Fruit fly (Drosophila melanogaster) whole organism, embryonic: ENCODE data around the gene enc.

Experiments
- Adf1 ChIP-seq: fragments of 200-800 bp; sonication (Bioruptor generic); IDR thresholded peaks from 2 replicates; pipeline ENCODE4 v1.3.6; 2022; ENCODE audit warnings: missing biosample characterization, missing genetic modification characterization
- CG10462 ChIP-seq: fragments of 200-800 bp; sonication (Bioruptor generic); optimal IDR thresholded peaks from 2 replicates; lab custom pipeline; 2016; ENCODE audit warnings: missing biosample characterization, missing genetic modification characterization
- CG10565 ChIP-seq: fragments of 200-800 bp; sonication (Bioruptor generic); optimal IDR thresholded peaks from 3 replicates; lab custom pipeline; 2016; ENCODE audit warnings: missing biosample characterization, mild to moderate bottlenecking, missing genetic modification characterization
- CG11093 ChIP-seq: fragments of 200-800 bp; sonication (Bioruptor generic); IDR thresholded peaks from 3 replicates; pipeline ENCODE4 v1.3.6; 2022; ENCODE audit warnings: missing biosample characterization, missing genetic modification characterization
- CG12659 ChIP-seq: fragments of 200-800 bp; sonication (Bioruptor generic); optimal IDR thresholded peaks from 3 replicates; lab custom pipeline; 2017; ENCODE audit warnings: mild to moderate bottlenecking, missing biosample characterization, missing genetic modification reagents, missing genetic modification characterization
- CG13123 ChIP-seq: fragments of 200-800 bp; sonication (Bioruptor generic); optimal IDR thresholded peaks from 2 replicates; lab custom pipeline; 2016; ENCODE audit warnings: missing biosample characterization, missing genetic modification characterization
- CG13287 ChIP-seq: fragments of 200-800 bp; sonication (Bioruptor generic); IDR thresholded peaks from 2 replicates; pipeline ENCODE4 v1.3.6; 2022; ENCODE audit warnings: missing biosample characterization, missing genetic modification characterization; ENCODE audit not compliant: partially characterized antibody
- CG14441 ChIP-seq: fragments of 200-800 bp; sonication (Bioruptor generic); IDR thresholded peaks from 2 replicates; pipeline ENCODE4 v1.3.6; 2022; ENCODE audit warnings: missing biosample characterization, missing genetic modification characterization
- CG16779 ChIP-seq: fragments of 200-800 bp; sonication (Bioruptor generic); IDR thresholded peaks from 2 replicates; pipeline ENCODE4 v1.3.6; 2022; ENCODE audit warnings: missing biosample characterization, missing genetic modification characterization
- CG18599 ChIP-seq: fragments of 200-800 bp; sonication (Bioruptor generic); optimal IDR thresholded peaks from 3 replicates; lab custom pipeline; 2017; ENCODE audit warnings: missing biosample characterization, missing genetic modification characterization, mild to moderate bottlenecking, moderate library complexity, missing genetic modification reagents
- CG18619 ChIP-seq: fragments of 200-800 bp; sonication (Bioruptor generic); optimal IDR thresholded peaks from 3 replicates; lab custom pipeline; 2017; ENCODE audit warnings: missing biosample characterization, mild to moderate bottlenecking, missing genetic modification characterization
- CG2202 ChIP-seq: fragments of 200-800 bp; sonication (Bioruptor generic); optimal IDR thresholded peaks from 2 replicates; lab custom pipeline; 2018; ENCODE audit warnings: missing biosample characterization, mild to moderate bottlenecking, missing genetic modification characterization
- CG31388 ChIP-seq: fragments of 200-800 bp; sonication (Bioruptor generic); optimal IDR thresholded peaks from 2 replicates; lab custom pipeline; 2016; ENCODE audit warnings: missing biosample characterization, missing genetic modification characterization
- CG32532 ChIP-seq: fragments of 200-800 bp; sonication (Bioruptor generic); IDR thresholded peaks from 2 replicates; pipeline ENCODE4 v1.3.6; 2022; ENCODE audit warnings: missing biosample characterization, missing genetic modification characterization
- CG3407 ChIP-seq: fragments of 200-800 bp; sonication (Bioruptor generic); optimal IDR thresholded peaks from 2 replicates; lab custom pipeline; 2018; ENCODE audit warnings: missing biosample characterization, mild to moderate bottlenecking, missing genetic modification characterization
- CG34224 ChIP-seq: fragments of 200-800 bp; sonication (Bioruptor generic); IDR thresholded peaks from 3 replicates; pipeline ENCODE4 v1.3.6; 2022; ENCODE audit warnings: missing biosample characterization, missing genetic modification characterization; ENCODE audit not compliant: partially characterized antibody
- CG4854 ChIP-seq: fragments of 200-800 bp; sonication (Bioruptor generic); optimal IDR thresholded peaks from 2 replicates; lab custom pipeline; 2016; ENCODE audit warnings: missing biosample characterization, missing genetic modification characterization, inconsistent platforms
- CG7556 ChIP-seq: fragments of 200-800 bp; sonication (Bioruptor generic); optimal IDR thresholded peaks from 2 replicates; lab custom pipeline; 2017; ENCODE audit warnings: missing biosample characterization, mild to moderate bottlenecking, missing genetic modification characterization
- CG7786 ChIP-seq: fragments of 200-800 bp; sonication (Bioruptor generic); optimal IDR thresholded peaks from 2 replicates; lab custom pipeline; 2016; ENCODE audit warnings: missing biosample characterization, missing genetic modification characterization
- CoRest ChIP-seq: fragments of 200-800 bp; sonication (Bioruptor generic); optimal IDR thresholded peaks from 3 replicates; lab custom pipeline; 2018; ENCODE audit warnings: missing biosample characterization, mild to moderate bottlenecking, missing genetic modification characterization, moderate library complexity
- D19A ChIP-seq: fragments of 200-800 bp; optimal IDR thresholded peaks from 3 replicates; lab custom pipeline; 2019; ENCODE audit warnings: missing biosample characterization, mild to moderate bottlenecking, missing genetic modification characterization, moderate library complexity
- Dad ChIP-seq: fragments of 200-800 bp; sonication (Bioruptor generic); optimal IDR thresholded peaks from 3 replicates; lab custom pipeline; 2016; ENCODE audit warnings: missing biosample characterization, missing genetic modification characterization
- Dfd ChIP-seq, 2 experiments: fragments of >200 bp; optimal IDR thresholded peaks; 2 replicates each; lab custom pipeline; 2017; ENCODE audit warnings: missing biosample characterization in 2 of 2, missing genetic modification characterization in 2 of 2
- Dll ChIP-seq: fragments of 200-800 bp; sonication (Bioruptor generic); IDR thresholded peaks from 4 replicates; pipeline ENCODE4 v1.3.6; 2022; ENCODE audit warnings: missing biosample characterization, missing genetic modification characterization; ENCODE audit not compliant: partially characterized antibody
- Drgx ChIP-seq: fragments of 200-800 bp; sonication (Bioruptor generic); IDR thresholded peaks from 2 replicates; pipeline ENCODE4 v1.3.6; 2022; ENCODE audit warnings: missing biosample characterization, missing genetic modification characterization
- E2f2 ChIP-seq: fragments of 200-800 bp; sonication (Bioruptor generic); IDR thresholded peaks from 2 replicates; pipeline ENCODE4 v1.3.6; 2022; ENCODE audit warnings: missing biosample characterization, missing genetic modification characterization
- Hmx ChIP-seq: fragments of 200-800 bp; sonication (Bioruptor generic); optimal IDR thresholded peaks from 2 replicates; lab custom pipeline; 2016; ENCODE audit warnings: missing biosample characterization, missing genetic modification characterization
- Lpt ChIP-seq: fragments of >200 bp; optimal IDR thresholded peaks from 2 replicates; lab custom pipeline; 2018; ENCODE audit warnings: missing biosample characterization, missing genetic modification characterization
- MESR4 ChIP-seq: fragments of 200-800 bp; sonication (Bioruptor generic); optimal IDR thresholded peaks from 2 replicates; lab custom pipeline; 2018; ENCODE audit warnings: missing biosample characterization, mild to moderate bottlenecking, missing genetic modification characterization, moderate library complexity
- NC2β ChIP-seq: fragments of 200-800 bp; sonication (Bioruptor generic); optimal IDR thresholded peaks from 2 replicates; lab custom pipeline; 2016; ENCODE audit warnings: missing biosample characterization, missing genetic modification characterization
- Optix ChIP-seq: fragments of 200-800 bp; sonication (Bioruptor generic); IDR thresholded peaks from 3 replicates; pipeline ENCODE4 v1.3.6; 2022; ENCODE audit warnings: missing biosample characterization, missing genetic modification characterization
- Tbp ChIP-seq: fragments of >200 bp; optimal IDR thresholded peaks from 2 replicates; lab custom pipeline; 2018; ENCODE audit warnings: missing biosample characterization, missing genetic modification characterization
- abd-A ChIP-seq: fragments of 200-800 bp; sonication (Bioruptor generic); optimal IDR thresholded peaks from 3 replicates; lab custom pipeline; 2019; ENCODE audit warnings: missing biosample characterization, mild to moderate bottlenecking, missing genetic modification characterization, moderate library complexity
- ac ChIP-seq: fragments of 200-800 bp; sonication (Bioruptor generic); optimal IDR thresholded peaks from 3 replicates; lab custom pipeline; 2017; ENCODE audit warnings: missing biosample characterization, mild to moderate bottlenecking, missing genetic modification characterization
- bowl ChIP-seq: fragments of 200-800 bp; sonication (Bioruptor generic); IDR thresholded peaks from 2 replicates; pipeline ENCODE4 v1.3.6; 2022; ENCODE audit warnings: missing biosample characterization, missing genetic modification characterization
- en ChIP-seq: fragments of 200-800 bp; sonication (Bioruptor generic); optimal IDR thresholded peaks from 2 replicates; lab custom pipeline; 2016; ENCODE audit warnings: missing biosample characterization, missing genetic modification characterization
- fd3F ChIP-seq: fragments of 200-800 bp; sonication (Bioruptor generic); optimal IDR thresholded peaks from 2 replicates; lab custom pipeline; 2018; ENCODE audit warnings: missing biosample characterization, mild to moderate bottlenecking, missing genetic modification characterization, moderate library complexity
- gsb-n ChIP-seq: fragments of 200-800 bp; sonication (Bioruptor generic); optimal IDR thresholded peaks from 3 replicates; lab custom pipeline; 2018; ENCODE audit warnings: missing biosample characterization, mild to moderate bottlenecking, missing genetic modification characterization
- lbe ChIP-seq: fragments of 200-800 bp; sonication (Bioruptor generic); optimal IDR thresholded peaks from 2 replicates; lab custom pipeline; 2016; ENCODE audit warnings: missing biosample characterization, mild to moderate bottlenecking, missing genetic modification characterization
- maf-S ChIP-seq: fragments of 200-800 bp; sonication (Bioruptor generic); optimal IDR thresholded peaks from 2 replicates; lab custom pipeline; 2016; ENCODE audit warnings: missing biosample characterization, missing genetic modification characterization
- nau ChIP-seq: fragments of 200-800 bp; sonication (Bioruptor generic); optimal IDR thresholded peaks from 3 replicates; lab custom pipeline; 2017; ENCODE audit warnings: missing biosample characterization, mild to moderate bottlenecking, missing genetic modification characterization, missing genetic modification reagents
- org-1 ChIP-seq: fragments of 200-800 bp; sonication (Bioruptor generic); optimal IDR thresholded peaks from 2 replicates; lab custom pipeline; 2017; ENCODE audit warnings: missing biosample characterization, missing genetic modification characterization
- otp ChIP-seq: fragments of 200-800 bp; sonication (Bioruptor generic); IDR thresholded peaks from 3 replicates; pipeline ENCODE4, ENCODE4 v1.3.6; 2022; ENCODE audit warnings: missing biosample characterization, missing genetic modification characterization
- phol ChIP-seq: fragments of 200-800 bp; sonication (Bioruptor generic); optimal IDR thresholded peaks from 3 replicates; lab custom pipeline; 2018; ENCODE audit warnings: missing biosample characterization, mild to moderate bottlenecking, missing genetic modification characterization, moderate library complexity
- run ChIP-seq: fragments of 200-800 bp; sonication (Bioruptor generic); optimal IDR thresholded peaks from 3 replicates; lab custom pipeline; 2018; ENCODE audit warnings: missing biosample characterization, mild to moderate bottlenecking, missing genetic modification characterization
- seq ChIP-seq: fragments of 200-800 bp; sonication (Bioruptor generic); IDR thresholded peaks from 2 replicates; pipeline ENCODE4 v1.3.6; 2022; ENCODE audit warnings: missing biosample characterization, missing genetic modification characterization
- tio ChIP-seq: fragments of 200-800 bp; sonication (Bioruptor generic); optimal IDR thresholded peaks from 2 replicates; lab custom pipeline; 2017; ENCODE audit warnings: missing biosample characterization, missing genetic modification characterization, inconsistent platforms
- trh ChIP-seq: fragments of 200-800 bp; sonication (Bioruptor generic); optimal IDR thresholded peaks from 2 replicates; lab custom pipeline; 2016; ENCODE audit warnings: missing biosample characterization, missing genetic modification characterization
- vfl ChIP-seq: fragments of 200-800 bp; sonication (Bioruptor generic); optimal IDR thresholded peaks from 2 replicates; lab custom pipeline; 2016; ENCODE audit warnings: missing biosample characterization, missing genetic modification characterization
- yki ChIP-seq: fragments of >200 bp; optimal IDR thresholded peaks from 3 replicates; lab custom pipeline; 2018
- zf30C ChIP-seq: fragments of 200-800 bp; sonication (Bioruptor generic); optimal IDR thresholded peaks from 3 replicates; lab custom pipeline; 2018; ENCODE audit warnings: missing biosample characterization, mild to moderate bottlenecking, missing genetic modification characterization

The enc gene

DNA sequence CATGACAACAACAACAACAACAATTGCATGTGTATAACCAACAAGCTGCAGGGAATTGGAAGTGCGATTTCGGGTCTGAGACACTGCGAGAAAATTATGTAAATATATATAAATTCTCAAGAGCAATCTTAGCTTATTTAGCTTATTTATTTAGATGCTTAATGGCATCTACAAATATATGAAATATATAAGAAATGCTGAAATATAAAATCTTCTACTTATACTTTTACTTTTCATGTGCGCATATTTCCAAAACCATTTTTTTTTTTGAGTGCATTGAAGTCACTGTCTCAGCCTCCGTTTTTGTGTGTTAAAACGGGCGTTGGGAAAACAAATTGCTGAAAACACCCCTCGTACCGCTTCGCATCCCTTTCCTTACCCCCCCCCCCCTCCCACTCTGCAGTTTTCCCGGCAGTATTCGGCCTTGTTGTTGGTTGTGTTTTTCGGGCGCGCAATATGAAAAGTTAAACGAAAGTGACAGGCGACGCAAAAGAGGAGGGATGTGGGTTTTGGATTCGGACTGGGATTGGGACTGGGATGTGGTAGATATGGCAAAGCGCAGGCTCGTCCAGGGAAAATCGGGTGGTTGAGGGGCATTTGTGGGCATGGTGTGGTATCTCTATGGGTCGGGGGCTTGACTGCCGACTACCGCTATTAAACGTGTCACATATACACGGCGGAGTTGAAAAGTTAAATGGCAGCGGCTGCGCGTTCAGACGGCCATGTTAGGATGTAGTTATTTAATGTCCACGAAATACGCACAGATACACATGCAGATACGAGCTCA lies 36.9 kb downstream of the enc start (continued):
- TF ChIP-seq CG14441 (no peak), maf-S (GFP tag; lab: Kevin White, UChicago) (no peak), Lpt (GFP tag; lab: Kevin White, UChicago) (no peak), otp (GFP tag; lab: Robert Waterston, UW) (0 out of 3 replicates have a peak, but pooled peaks have one; percentile 25), Hmx (GFP tag; lab: Kevin White, UChicago) (no peak), zf30C (GFP tag; lab: Kevin White, UChicago) (peak; percentile 89), org-1 (peak; percentile 13), Tbp (no peak), CG13123 (no peak), trh (GFP tag; lab: Kevin White, UChicago) (no peak), nau (GFP tag; lab: Kevin White, UChicago) (no peak), bowl (GFP tag; lab: Robert Waterston, UW) (no peak), CoRest (peak; percentile 69), CG32532 (GFP tag; lab: Robert Waterston, UW) (no peak), D19A (tag; lab: Kevin White, UChicago) (peak; percentile 63), CG4854 (GFP tag; lab: Kevin White, UChicago) (no peak), NC2β (GFP tag; lab: Kevin White, UChicago) (no peak), CG31388 (GFP tag; lab: Kevin White, UChicago) (no peak), CG7556 (GFP tag; lab: Kevin White, UChicago) (peak; percentile 67), CG13287 (no peak), CG2202 (tag; lab: Kevin White, UChicago) (peak; percentile 69), Drgx (GFP tag; lab: Robert Waterston, UW) (no peak), CG3407 (GFP tag; lab: Kevin White, UChicago) (peak; percentile 43), CG12659 (peak; percentile 12), abd-A (tag; lab: Kevin White, UChicago) (peak; percentile 44), yki (lab: Kevin White, UChicago) (no peak), Adf1 (no peak), ac (GFP tag; lab: Kevin White, UChicago) (no peak), CG10565 (GFP tag; lab: Kevin White, UChicago) (no peak), Dfd (GFP tag; optimal IDR thresholded peaks at IDR 0.05; lab: Kevin White, UChicago) (no peak), E2f2 (GFP tag; lab: Robert Waterston, UW) (no peak; the same call in 1 of the 2 replicates), fd3F (GFP tag; lab: Kevin White, UChicago) (no peak), Dll (GFP tag; lab: Robert Waterston, UW) (no peak), CG10462 (GFP tag; lab: Kevin White, UChicago) (peak; percentile 10), lbe (GFP tag; lab: Kevin White, UChicago) (no peak), Dad (GFP tag; lab: Kevin White, UChicago) (no peak), seq (GFP tag; lab: Robert Waterston, UW) (peak; percentile 50; the same call in 1 of the 2 replicates), tio (GFP tag; lab: Kevin White, UChicago) (no peak), vfl (no peak), Optix (no peak), CG18619 (GFP tag; lab: Kevin White, UChicago) (peak; percentile 21), CG18599 (GFP tag; lab: Kevin White, UChicago) (peak; percentile 36), run (tag; lab: Kevin White, UChicago) (no peak), gsb-n (tag; lab: Kevin White, UChicago) (peak; percentile 64), CG7786 (GFP tag; lab: Kevin White, UChicago) (no peak), CG34224 (GFP tag; lab: Robert Waterston, UW) (no peak), MESR4 (GFP tag; lab: Kevin White, UChicago) (no peak), phol (tag; lab: Kevin White, UChicago) (peak; percentile 63), en (GFP tag; lab: Kevin White, UChicago) (no peak), CG11093 (GFP tag; lab: Robert Waterston, UW) (no peak), CG16779 (GFP tag; lab: Robert Waterston, UW) (no peak)
